Worm (Caenorhabditis elegans): ENCODE data around the gene flp-1.
A peak's percentile ranks its signal among the peaks of the same experiment; 100 is the strongest.

flp-1 gene

DNA sequence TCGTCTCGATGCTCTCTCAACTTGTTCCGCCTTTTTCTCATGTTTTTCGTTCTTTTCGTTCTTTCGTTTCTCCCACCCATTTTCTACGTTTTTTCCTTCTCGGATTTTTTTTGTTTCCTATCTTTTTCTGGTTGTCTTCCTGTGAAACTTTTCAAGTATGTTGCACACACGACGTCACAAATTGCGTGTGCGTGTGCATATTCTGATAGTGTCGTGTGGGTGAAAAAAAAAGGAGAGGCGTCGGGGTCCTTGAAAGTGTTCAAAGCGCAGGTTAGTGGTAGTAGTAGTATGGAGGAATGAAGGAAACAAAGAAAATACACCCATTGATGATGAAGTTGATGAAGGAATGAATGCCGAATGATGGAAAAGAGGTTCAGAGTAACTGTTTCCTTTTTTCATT is 25.3 kb downstream of the flp-1 start:
- no peak for TF ChIP-seq blmp-1 (tag; optimal IDR thresholded peaks at IDR 0.05)
- TF ChIP-seq fkh-10 (GFP tag; optimal IDR thresholded peaks at IDR 0.05): peak; percentile 50
- TF ChIP-seq egl-27 (tag; optimal IDR thresholded peaks at IDR 0.05): no peak
- TF ChIP-seq C34B4.2 (tag; optimal IDR thresholded peaks at IDR 0.05): no peak
- peak; percentile 36 for TF ChIP-seq lin-14 (GFP tag; optimal IDR thresholded peaks at IDR 0.05)

DNA sequence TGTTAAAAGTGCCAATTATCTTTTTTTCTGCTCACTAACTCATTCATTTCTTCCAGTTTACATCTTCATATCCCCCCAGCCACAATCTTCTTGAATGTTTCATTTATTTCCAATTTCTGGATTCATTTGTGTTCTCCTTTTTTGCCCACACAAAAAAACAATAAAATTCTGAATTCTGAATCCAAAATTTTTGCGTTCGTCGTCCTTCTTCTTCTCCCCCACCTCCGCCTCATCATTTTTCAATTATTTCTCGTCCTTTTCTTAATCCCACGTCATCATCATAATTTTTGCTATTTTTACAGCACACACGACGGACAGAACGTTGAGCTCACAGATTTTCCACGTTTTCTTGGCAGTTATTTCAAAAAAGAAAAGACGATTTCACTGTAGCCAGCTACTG is 40.0 kb downstream of the flp-1 start, which contains the start of gene C07C7.1:
Gene C07C7.1 (plus strand): TSS at position 301 of the 400 bp plus-strand sequence.
- no peak for TF ChIP-seq nhr-19 (GFP tag; conservative IDR thresholded peaks at IDR 0.05)
- TF ChIP-seq lin-15B (tag; optimal IDR thresholded peaks at IDR 0.05): no peak
- TF ChIP-seq mab-9 (GFP tag; IDR thresholded peaks at IDR 0.05): no peak
- no peak for TF ChIP-seq mdl-1 (tag; optimal IDR thresholded peaks at IDR 0.05)
- TF ChIP-seq lin-39 (tag; optimal IDR thresholded peaks at IDR 0.05): no peak
- no peak for TF ChIP-seq hpl-2 (GFP tag; optimal IDR thresholded peaks at IDR 0.05)

DNA sequence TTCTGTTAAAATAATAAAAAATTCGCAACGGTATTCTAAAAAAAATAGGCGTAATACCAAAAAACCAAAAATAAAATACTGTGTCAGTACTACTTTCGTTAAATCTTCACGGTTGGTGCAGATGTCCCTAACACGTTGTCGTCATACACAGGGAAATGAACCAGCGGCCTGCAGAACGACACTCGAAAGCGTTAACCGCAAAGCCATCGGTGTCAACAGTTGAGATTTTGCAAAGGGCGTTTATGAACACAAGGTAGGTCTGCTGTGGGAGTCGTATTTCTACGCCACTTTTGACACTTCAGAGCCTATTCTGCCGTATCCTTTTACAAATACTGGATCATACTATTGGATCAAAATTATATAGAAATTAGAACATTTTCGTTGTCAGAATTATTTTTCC is 46.7 kb downstream of the flp-1 start:
- TF ChIP-seq C16A3.4 (tag; optimal IDR thresholded peaks at IDR 0.05) (peak; percentile 79), lin-35 (GFP tag; optimal IDR thresholded peaks at IDR 0.05) (peak; percentile 48 to 82), snu-23 (GFP tag; optimal IDR thresholded peaks at IDR 0.05) (peak; percentile 89), xbp-1 (tag; optimal IDR thresholded peaks at IDR 0.05) (peak; percentile 72), fkh-4 (tag; optimal IDR thresholded peaks at IDR 0.05; ENCODE audit: borderline replicate concordance) (no peak), fos-1 (tag; optimal IDR thresholded peaks at IDR 0.05) (peak; percentile 60), skn-1 (tag; optimal IDR thresholded peaks at IDR 0.05) (peak; percentile 72), efl-3 (GFP tag; optimal IDR thresholded peaks at IDR 0.05) (peak; percentile 5), fkh-8 (tag; optimal IDR thresholded peaks at IDR 0.05) (peak; percentile 63), nhr-47 (tag; optimal IDR thresholded peaks at IDR 0.05) (peak; percentile 78), lsy-2 (tag; optimal IDR thresholded peaks at IDR 0.05) (peak; percentile 64 to 72), nhr-11 (tag; optimal IDR thresholded peaks at IDR 0.05) (no peak), elt-3 (tag; optimal IDR thresholded peaks at IDR 0.05) (peak in 2 of 6 experiments; percentile 49 to 50), irx-1 (tag; optimal IDR thresholded peaks at IDR 0.05) (peak; percentile 60), unc-130 (tag; optimal IDR thresholded peaks at IDR 0.05) (peak; percentile 80), mab-9 (GFP tag; IDR thresholded peaks at IDR 0.05) (no peak), rnt-1 (tag; optimal IDR thresholded peaks at IDR 0.05) (peak; percentile 92), lin-14 (GFP tag; optimal IDR thresholded peaks at IDR 0.05) (peak; percentile 69), sup-37 (GFP tag; optimal IDR thresholded peaks at IDR 0.05) (peak; percentile 0), mep-1 (tag; optimal IDR thresholded peaks at IDR 0.05) (peak; percentile 85), ceh-88 (GFP tag; IDR thresholded peaks at IDR 0.05) (no peak), tbx-2 (tag; optimal IDR thresholded peaks at IDR 0.05) (peak; percentile 66), nhr-76 (tag; optimal IDR thresholded peaks at IDR 0.05) (no peak), nhr-19 (GFP tag; conservative IDR thresholded peaks at IDR 0.05) (peak; percentile 75), dsc-1 (tag; optimal IDR thresholded peaks at IDR 0.05) (peak; percentile 79), lin-13 (GFP tag; optimal IDR thresholded peaks at IDR 0.05) (peak; percentile 53), egl-27 (tag; optimal IDR thresholded peaks at IDR 0.05) (no peak), aha-1 (tag; optimal IDR thresholded peaks at IDR 0.05) (no peak), fkh-10 (GFP tag; optimal IDR thresholded peaks at IDR 0.05) (peak; percentile 17), dpl-1 (GFP tag; optimal IDR thresholded peaks at IDR 0.05) (peak; percentile 31 to 56 (median 53)), unc-98 (GFP tag; IDR thresholded peaks at IDR 0.05) (no peak), unc-86 (tag; optimal IDR thresholded peaks at IDR 0.05) (peak; percentile 43), C04F5.9 (tag; optimal IDR thresholded peaks at IDR 0.05) (no peak), nhr-20 (tag; optimal IDR thresholded peaks at IDR 0.05) (peak; percentile 74), ceh-8 (GFP tag; optimal IDR thresholded peaks at IDR 0.05) (peak; percentile 6), mdl-1 (tag; optimal IDR thresholded peaks at IDR 0.05) (peak in 1 of 2 experiments; percentile 86), efl-1 (optimal IDR thresholded peaks at IDR 0.05) (peak; percentile 59 to 62), efl-1 (GFP tag; optimal IDR thresholded peaks at IDR 0.05 in 1 of 2) (peak; percentile 46 to 94), nhr-28 (tag; optimal IDR thresholded peaks at IDR 0.05) (no peak), nhr-77 (tag; optimal IDR thresholded peaks at IDR 0.05) (peak; percentile 55), aly-2 (tag; optimal IDR thresholded peaks at IDR 0.05) (peak; percentile 44), F16B12.6 (tag; optimal IDR thresholded peaks at IDR 0.05) (peak; percentile 55), nhr-71 (tag; optimal IDR thresholded peaks at IDR 0.05) (peak; percentile 80), lin-39 (tag; optimal IDR thresholded peaks at IDR 0.05) (no peak), snpc-4 (tag; optimal IDR thresholded peaks at IDR 0.05) (peak; percentile 16)

Measured in whole organism, L1 larva.